Worm (Caenorhabditis elegans): ENCODE measurements around the gene K10D11.4.

K10D11.4 gene

ce11 chrIV:13025853-13026343, 31.6 kb upstream of the K10D11.4 start (continued):
- no peak for TF ChIP-seq F57C9.4 (tag; optimal IDR thresholded peaks at IDR 0.05)
- no peak for TF ChIP-seq ama-1 (optimal IDR thresholded peaks at IDR 0.05)
- no peak for TF ChIP-seq ama-1 (GFP tag; optimal IDR thresholded peaks at IDR 0.05)
- no peak for TF ChIP-seq ztf-3 (GFP tag; optimal IDR thresholded peaks at IDR 0.05)
- TF ChIP-seq ztf-6 (GFP tag; IDR thresholded peaks at IDR 0.05): no peak
- TF ChIP-seq rpc-1 (optimal IDR thresholded peaks at IDR 0.05): no peak
- TF ChIP-seq rpc-1 (tag; optimal IDR thresholded peaks at IDR 0.05): no peak
- TF ChIP-seq nfya-2 (GFP tag; IDR thresholded peaks at IDR 0.05): no peak

- TF ChIP-seq hmg-20 (GFP tag; IDR thresholded peaks at IDR 0.05) (no peak), nfyb-1 (GFP tag; IDR thresholded peaks at IDR 0.05) (0 out of 2 replicates have a peak, but pooled peaks have one; percentile 17), rpc-1 (optimal IDR thresholded peaks at IDR 0.05) (no peak), rpc-1 (tag; optimal IDR thresholded peaks at IDR 0.05) (no peak), tlf-1 (GFP tag; optimal IDR thresholded peaks at IDR 0.05) (no peak), akir-1 (GFP tag; optimal IDR thresholded peaks at IDR 0.05) (no peak), mxl-1 (tag; optimal IDR thresholded peaks at IDR 0.05) (no peak), ceh-58 (GFP tag; IDR thresholded peaks at IDR 0.05) (no peak), Y53F4B.3 (GFP tag; IDR thresholded peaks at IDR 0.05) (no peak), chd-7 (tag; optimal IDR thresholded peaks at IDR 0.05) (no peak), egl-44 (GFP tag; IDR thresholded peaks at IDR 0.05) (no peak), sdz-38 (tag; optimal IDR thresholded peaks at IDR 0.05) (no peak), die-1 (tag; optimal IDR thresholded peaks at IDR 0.05) (no peak), bed-1 (GFP tag; IDR thresholded peaks at IDR 0.05) (no peak), C06A6.2 (GFP tag; conservative IDR thresholded peaks at IDR 0.05) (no peak), sptf-2 (GFP tag; optimal IDR thresholded peaks at IDR 0.05) (no peak), cebp-2 (GFP tag; IDR thresholded peaks at IDR 0.05) (peak; percentile 90), madf-8 (GFP tag; conservative IDR thresholded peaks at IDR 0.05) (no peak), Y56A3A.18 (GFP tag; IDR thresholded peaks at IDR 0.05) (no peak), snpc-4 (GFP tag; optimal IDR thresholded peaks at IDR 0.05) (no peak), snpc-4 (tag; optimal IDR thresholded peaks at IDR 0.05) (no peak), zim-3 (tag; optimal IDR thresholded peaks at IDR 0.05) (no peak), T26A5.8 (tag; optimal IDR thresholded peaks at IDR 0.05) (no peak), nfya-1 (tag; optimal IDR thresholded peaks at IDR 0.05; ENCODE audit: borderline replicate concordance, insufficient read depth) (no peak), egl-18 (GFP tag; IDR thresholded peaks at IDR 0.05) (no peak), zfh-2 (GFP tag; conservative IDR thresholded peaks at IDR 0.05) (peak; percentile 90), B0019.2 (GFP tag; conservative IDR thresholded peaks at IDR 0.05) (no peak), lin-54 (GFP tag; optimal IDR thresholded peaks at IDR 0.05) (no peak), F55B11.4 (tag; optimal IDR thresholded peaks at IDR 0.05; ENCODE audit: borderline replicate concordance, insufficient read depth) (no peak), F39B2.1 (GFP tag; IDR thresholded peaks at IDR 0.05) (no peak), hmg-1.2 (GFP tag; IDR thresholded peaks at IDR 0.05) (0 out of 2 replicates have a peak, but pooled peaks have one; percentile 16), egrh-3 (GFP tag; IDR thresholded peaks at IDR 0.05) (peak; percentile 42; the same call in 1 of the 2 replicates), K11D2.4 (GFP tag; IDR thresholded peaks at IDR 0.05) (no peak), lin-35 (GFP tag; optimal IDR thresholded peaks at IDR 0.05) (no peak), pbrm-1 (GFP tag; IDR thresholded peaks at IDR 0.05) (no peak), ztf-3 (GFP tag; optimal IDR thresholded peaks at IDR 0.05) (no peak), dpl-1 (GFP tag; optimal IDR thresholded peaks at IDR 0.05) (no peak)
Measured at ce11 chrIV:13022892-13023291, 28.6 kb upstream of the K10D11.4 start.

Measured in whole organism, young adult.